Worm (Caenorhabditis elegans): ENCODE measurements around the gene C05E11.7.

The C05E11.7 gene

DNA sequence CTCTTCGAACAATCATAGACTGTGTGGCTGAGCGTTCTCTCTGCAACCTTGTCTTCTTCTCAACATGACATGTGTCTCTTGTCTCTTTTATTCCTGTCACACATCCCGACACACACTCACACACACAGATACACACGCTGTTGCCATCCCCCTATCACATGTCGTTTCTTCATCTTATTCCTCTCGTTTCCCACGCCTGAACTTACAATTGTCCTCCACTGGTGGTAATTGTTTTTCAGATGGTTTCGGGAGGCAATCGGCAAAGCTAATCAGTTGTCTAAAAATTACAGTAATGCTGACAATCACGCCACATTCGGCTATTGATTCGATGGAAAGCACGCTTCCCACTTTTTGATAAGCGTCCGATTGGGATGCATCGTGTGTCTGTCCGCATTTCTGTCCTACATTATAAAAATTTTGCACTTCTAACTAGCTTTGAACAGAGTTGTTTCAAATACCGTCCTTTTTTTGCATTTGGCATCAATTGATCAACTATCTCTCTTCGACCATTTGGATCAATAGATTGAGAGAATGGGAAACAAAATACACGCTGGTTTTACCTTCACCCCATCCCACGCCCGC lies 53.2 kb downstream of the C05E11.7 start, which contains the start of gene nhr-35 (continued):
- TF ChIP-seq mab-9 (GFP tag; IDR thresholded peaks at IDR 0.05) (no peak), snu-23 (GFP tag; optimal IDR thresholded peaks at IDR 0.05) (peak; percentile 87), C04F5.9 (tag; optimal IDR thresholded peaks at IDR 0.05) (no peak), hlh-17 (GFP tag; optimal IDR thresholded peaks at IDR 0.05; ENCODE audit: borderline replicate concordance) (no peak), ama-1 (optimal IDR thresholded peaks at IDR 0.05) (peak; percentile 29), ceh-90 (tag; optimal IDR thresholded peaks at IDR 0.05) (no peak), skn-1 (tag; optimal IDR thresholded peaks at IDR 0.05) (no peak), ceh-82 (tag; optimal IDR thresholded peaks at IDR 0.05) (no peak), ztf-4 (tag; optimal IDR thresholded peaks at IDR 0.05) (peak; percentile 59), efl-3 (GFP tag; optimal IDR thresholded peaks at IDR 0.05) (no peak), aha-1 (tag; optimal IDR thresholded peaks at IDR 0.05) (no peak), nhr-28 (tag; optimal IDR thresholded peaks at IDR 0.05) (no peak), elt-2 (tag; optimal IDR thresholded peaks at IDR 0.05) (peak; percentile 85), rnt-1 (tag; optimal IDR thresholded peaks at IDR 0.05) (peak; percentile 72), lir-3 (tag; optimal IDR thresholded peaks at IDR 0.05; ENCODE audit: poor library complexity) (no peak), tbx-2 (tag; optimal IDR thresholded peaks at IDR 0.05) (peak; percentile 66), nhr-12 (tag; optimal IDR thresholded peaks at IDR 0.05) (no peak), unc-62 (GFP tag; optimal IDR thresholded peaks at IDR 0.05) (no peak), pag-3 (tag; optimal IDR thresholded peaks at IDR 0.05; ENCODE audit: borderline replicate concordance, insufficient read depth) (no peak), lin-14 (GFP tag; optimal IDR thresholded peaks at IDR 0.05) (peak; percentile 95), C16A3.4 (tag; optimal IDR thresholded peaks at IDR 0.05) (peak; percentile 59), nhr-77 (tag; optimal IDR thresholded peaks at IDR 0.05) (no peak), ceh-63 (GFP tag; optimal IDR thresholded peaks at IDR 0.05) (no peak), Y116A8C.19 (tag; optimal IDR thresholded peaks at IDR 0.05; ENCODE audit: borderline replicate concordance) (no peak), sox-4 (tag; optimal IDR thresholded peaks at IDR 0.05) (no peak), zag-1 (tag; optimal IDR thresholded peaks at IDR 0.05) (no peak), vab-15 (tag; optimal IDR thresholded peaks at IDR 0.05) (no peak), unc-98 (GFP tag; IDR thresholded peaks at IDR 0.05) (no peak), ces-1 (GFP tag; optimal IDR thresholded peaks at IDR 0.05) (no peak), F16B12.6 (tag; optimal IDR thresholded peaks at IDR 0.05) (no peak), lin-15B (tag; optimal IDR thresholded peaks at IDR 0.05) (no peak), nhr-20 (tag; optimal IDR thresholded peaks at IDR 0.05) (peak; percentile 97), efl-1 (optimal IDR thresholded peaks at IDR 0.05) (peak in 1 of 2 experiments; percentile 15), efl-1 (GFP tag; optimal IDR thresholded peaks at IDR 0.05 in 1 of 2) (peak; percentile 11 to 55), aly-2 (tag; optimal IDR thresholded peaks at IDR 0.05) (no peak), lsy-2 (tag; optimal IDR thresholded peaks at IDR 0.05) (peak; percentile 37 to 62), nhr-84 (tag; optimal IDR thresholded peaks at IDR 0.05) (no peak), egl-27 (tag; optimal IDR thresholded peaks at IDR 0.05) (no peak), mep-1 (tag; optimal IDR thresholded peaks at IDR 0.05) (peak; percentile 53), fkh-4 (tag; optimal IDR thresholded peaks at IDR 0.05; ENCODE audit: borderline replicate concordance) (no peak), unc-30 (tag; optimal IDR thresholded peaks at IDR 0.05) (no peak), dsc-1 (tag; optimal IDR thresholded peaks at IDR 0.05) (no peak), ztf-11 (tag; optimal IDR thresholded peaks at IDR 0.05) (no peak), pax-3 (tag; optimal IDR thresholded peaks at IDR 0.05) (no peak), alr-1 (tag; optimal IDR thresholded peaks at IDR 0.05; ENCODE audit: borderline replicate concordance) (no peak), nhr-237 (tag; optimal IDR thresholded peaks at IDR 0.05) (no peak), mdl-1 (tag; optimal IDR thresholded peaks at IDR 0.05) (peak in 1 of 2 experiments; percentile 93), swsn-7 (tag; optimal IDR thresholded peaks at IDR 0.05) (peak; percentile 26), ceh-8 (GFP tag; optimal IDR thresholded peaks at IDR 0.05) (no peak), irx-1 (tag; optimal IDR thresholded peaks at IDR 0.05) (peak; percentile 50), nhr-85 (tag) (peak; percentile 92), isw-1 (GFP tag; IDR thresholded peaks at IDR 0.05) (no peak), zip-4 (GFP tag; optimal IDR thresholded peaks at IDR 0.05) (no peak)
